Worm (Caenorhabditis elegans) whole organism, L1 larva: Measurements from ENCODE around the gene ins-37.
A peak's percentile ranks its signal among the peaks of the same experiment; 100 is the strongest.

Experiments
- C04F5.9 ChIP-seq: sonication (generic microtip); optimal IDR thresholded peaks from 2 replicates; lab custom pipeline; 2016; ENCODE audit warnings: missing genetic modification characterization, missing compliant biosample characterization
- C16A3.4 ChIP-seq: fragments of 150-350 bp; optimal IDR thresholded peaks from 2 replicates; lab custom pipeline; 2014; ENCODE audit warnings: missing biosample characterization, missing genetic modification characterization
- F16B12.6 ChIP-seq: fragments of 150-350 bp; optimal IDR thresholded peaks from 2 replicates; lab custom pipeline; 2014; ENCODE audit warnings: missing biosample characterization, missing genetic modification characterization
- alr-1 ChIP-seq: fragments of 200-800 bp; sonication (Bioruptor generic); optimal IDR thresholded peaks from 2 replicates; lab custom pipeline; 2018; ENCODE audit warnings: borderline replicate concordance, mild to moderate bottlenecking, missing genetic modification characterization, missing compliant biosample characterization
- aly-2 ChIP-seq: fragments of 150-350 bp; optimal IDR thresholded peaks from 2 replicates; lab custom pipeline; 2014; ENCODE audit warnings: missing biosample characterization, missing genetic modification characterization
- ama-1 ChIP-seq: fragments of 150-350 bp; optimal IDR thresholded peaks from 2 replicates; lab custom pipeline; 2014
- ceh-88 ChIP-seq: fragments of 200-800 bp; sonication (Bioruptor generic); IDR thresholded peaks from 2 replicates; pipeline ENCODE4 v1.3.6; 2022; ENCODE audit warnings: missing genetic modification characterization, missing compliant biosample characterization
- dpl-1 ChIP-seq, 3 experiments: fragments of 150-350 bp in 2 of 3; sonication (generic microtip) in 1 of 3; optimal IDR thresholded peaks; 2 replicates each; lab custom pipeline; 2014 to 2017; ENCODE audit warnings: missing biosample characterization in 3 of 3, missing genetic modification characterization in 3 of 3, missing genetic modification reagents in 3 of 3
- efl-1 ChIP-seq, 4 experiments: fragments of 150-350 bp; optimal IDR thresholded peaks in 3 of 4; peaks in 1 of 4; 1 replicate in 1 of 4; 2 replicates in 3 of 4; lab custom pipeline; 2014; ENCODE audit warnings: missing biosample characterization in 2 of 4, missing genetic modification characterization in 2 of 4, missing genetic modification reagents in 2 of 4
- efl-3 ChIP-seq: fragments of 200-800 bp; sonication (Bioruptor generic); optimal IDR thresholded peaks from 2 replicates; lab custom pipeline; 2018; ENCODE audit warnings: mild to moderate bottlenecking, missing genetic modification characterization, missing compliant biosample characterization
- egl-13 ChIP-seq: sonication (generic microtip); optimal IDR thresholded peaks from 2 replicates; lab custom pipeline; 2016; ENCODE audit warnings: missing genotype, missing genetic modification reagents, missing genetic modification characterization, missing compliant biosample characterization
- fkh-4 ChIP-seq: sonication (generic microtip); optimal IDR thresholded peaks from 2 replicates; lab custom pipeline; 2016; ENCODE audit warnings: missing compliant biosample characterization, missing genetic modification characterization, borderline replicate concordance
- hlh-17 ChIP-seq: fragments of 200-800 bp; sonication (Bioruptor generic); optimal IDR thresholded peaks from 2 replicates; lab custom pipeline; 2018; ENCODE audit warnings: missing genetic modification characterization, mild to moderate bottlenecking, missing compliant biosample characterization, moderate library complexity, borderline replicate concordance
- hpl-2 ChIP-seq: fragments of 150-350 bp; optimal IDR thresholded peaks from 2 replicates; lab custom pipeline; 2014; ENCODE audit warnings: missing biosample characterization, missing genetic modification reagents, missing genetic modification characterization
- jun-1 ChIP-seq: fragments of 150-350 bp; optimal IDR thresholded peaks from 2 replicates; lab custom pipeline; 2014; ENCODE audit warnings: missing biosample characterization, missing genetic modification reagents, missing genetic modification characterization
- lin-14 ChIP-seq: fragments of 200-800 bp; sonication (Bioruptor generic); optimal IDR thresholded peaks from 2 replicates; lab custom pipeline; 2018; ENCODE audit warnings: mild to moderate bottlenecking, missing genetic modification characterization, moderate library complexity, missing compliant biosample characterization
- lin-15B ChIP-seq: fragments of 150-350 bp; sonication (generic microtip); optimal IDR thresholded peaks from 3 replicates; lab custom pipeline; 2014; ENCODE audit warnings: missing biosample characterization, missing genetic modification characterization
- lin-35 ChIP-seq, 2 experiments: fragments of 150-350 bp; optimal IDR thresholded peaks; 2 replicates each; lab custom pipeline; 2014; ENCODE audit warnings: missing biosample characterization in 2 of 2, missing genetic modification characterization in 2 of 2, missing genetic modification reagents in 2 of 2
- lin-39 ChIP-seq: fragments of 150-350 bp; optimal IDR thresholded peaks from 2 replicates; lab custom pipeline; 2014; ENCODE audit warnings: missing biosample characterization, missing genetic modification reagents, missing genetic modification characterization
- lir-3 ChIP-seq: sonication (generic microtip); optimal IDR thresholded peaks from 2 replicates; lab custom pipeline; 2016; ENCODE audit warnings: mild to moderate bottlenecking, missing genetic modification characterization, moderate library complexity, missing compliant biosample characterization; ENCODE audit not compliant: poor library complexity
- nhr-11 ChIP-seq: fragments of 150-350 bp; optimal IDR thresholded peaks from 2 replicates; lab custom pipeline; 2014; ENCODE audit warnings: missing biosample characterization, missing genetic modification characterization
- nhr-12 ChIP-seq: sonication (generic microtip); optimal IDR thresholded peaks from 2 replicates; lab custom pipeline; 2017; ENCODE audit warnings: missing biosample characterization, missing genetic modification characterization
- nhr-19 ChIP-seq: fragments of 200-800 bp; sonication (Bioruptor generic); conservative IDR thresholded peaks from 2 replicates; pipeline ENCODE4 v1.3.6; 2022; ENCODE audit warnings: missing genetic modification characterization, missing compliant biosample characterization
- nhr-47 ChIP-seq: sonication (generic microtip); optimal IDR thresholded peaks from 2 replicates; lab custom pipeline; 2016; ENCODE audit warnings: mild to moderate bottlenecking, missing genetic modification characterization, moderate library complexity, missing compliant biosample characterization
- nhr-76 ChIP-seq: sonication (generic microtip); optimal IDR thresholded peaks from 2 replicates; lab custom pipeline; 2017; ENCODE audit warnings: missing biosample characterization, missing genetic modification characterization
- nhr-85 ChIP-seq: sonication (generic microtip); peaks from one replicate; lab custom pipeline; 2016; ENCODE audit warnings: missing genetic modification characterization, inconsistent platforms, missing compliant biosample characterization
- nhr-90 ChIP-seq: sonication (generic microtip); optimal IDR thresholded peaks from 2 replicates; lab custom pipeline; 2016; ENCODE audit warnings: mild to moderate bottlenecking, missing genetic modification characterization, missing compliant biosample characterization; ENCODE audit not compliant: poor library complexity
- rnt-1 ChIP-seq: sonication (generic microtip); optimal IDR thresholded peaks from 2 replicates; lab custom pipeline; 2016; ENCODE audit warnings: mild to moderate bottlenecking, missing genetic modification characterization, moderate library complexity, missing compliant biosample characterization
- skn-1 ChIP-seq: fragments of 150-350 bp; optimal IDR thresholded peaks from 2 replicates; lab custom pipeline; 2014; ENCODE audit warnings: missing biosample characterization, missing genetic modification characterization
- snpc-4 ChIP-seq: fragments of 150-350 bp; optimal IDR thresholded peaks from 2 replicates; lab custom pipeline; 2014; ENCODE audit warnings: missing biosample characterization, missing genetic modification characterization
- snu-23 ChIP-seq: sonication (generic microtip); optimal IDR thresholded peaks from 2 replicates; lab custom pipeline; 2016; ENCODE audit warnings: missing genetic modification characterization, missing compliant biosample characterization
- sox-4 ChIP-seq: sonication (generic microtip); optimal IDR thresholded peaks from 2 replicates; lab custom pipeline; 2016; ENCODE audit warnings: missing genetic modification characterization, missing compliant biosample characterization
- sptf-1 ChIP-seq: fragments of 150-350 bp; optimal IDR thresholded peaks from 2 replicates; lab custom pipeline; 2014; ENCODE audit warnings: missing biosample characterization, missing genetic modification characterization
- unc-130 ChIP-seq: fragments of 150-350 bp; optimal IDR thresholded peaks from 2 replicates; lab custom pipeline; 2017; ENCODE audit warnings: missing biosample characterization, missing genetic modification characterization, inconsistent platforms
- unc-62 ChIP-seq: fragments of 150-350 bp; optimal IDR thresholded peaks from 2 replicates; lab custom pipeline; 2014; ENCODE audit warnings: missing biosample characterization, missing genetic modification reagents, missing genetic modification characterization
- unc-86 ChIP-seq: sonication (generic microtip); optimal IDR thresholded peaks from 2 replicates; lab custom pipeline; 2016; ENCODE audit warnings: missing genetic modification characterization, missing compliant biosample characterization
- unc-98 ChIP-seq: fragments of 200-800 bp; sonication (Bioruptor generic); IDR thresholded peaks from 2 replicates; pipeline ENCODE4 v1.3.6; 2022; ENCODE audit warnings: missing genetic modification characterization, missing compliant biosample characterization
- vab-15 ChIP-seq: sonication (generic microtip); optimal IDR thresholded peaks from 2 replicates; lab custom pipeline; 2017; ENCODE audit warnings: missing genotype, mild to moderate bottlenecking, missing genetic modification characterization, missing compliant biosample characterization
- ztf-11 ChIP-seq, 2 experiments: sonication (generic microtip); optimal IDR thresholded peaks; 2 replicates each; lab custom pipeline; 2016 to 2017; ENCODE audit warnings: missing genetic modification characterization in 2 of 2, missing biosample characterization in 1 of 2, missing compliant biosample characterization in 1 of 2

Gene ins-37

DNA sequence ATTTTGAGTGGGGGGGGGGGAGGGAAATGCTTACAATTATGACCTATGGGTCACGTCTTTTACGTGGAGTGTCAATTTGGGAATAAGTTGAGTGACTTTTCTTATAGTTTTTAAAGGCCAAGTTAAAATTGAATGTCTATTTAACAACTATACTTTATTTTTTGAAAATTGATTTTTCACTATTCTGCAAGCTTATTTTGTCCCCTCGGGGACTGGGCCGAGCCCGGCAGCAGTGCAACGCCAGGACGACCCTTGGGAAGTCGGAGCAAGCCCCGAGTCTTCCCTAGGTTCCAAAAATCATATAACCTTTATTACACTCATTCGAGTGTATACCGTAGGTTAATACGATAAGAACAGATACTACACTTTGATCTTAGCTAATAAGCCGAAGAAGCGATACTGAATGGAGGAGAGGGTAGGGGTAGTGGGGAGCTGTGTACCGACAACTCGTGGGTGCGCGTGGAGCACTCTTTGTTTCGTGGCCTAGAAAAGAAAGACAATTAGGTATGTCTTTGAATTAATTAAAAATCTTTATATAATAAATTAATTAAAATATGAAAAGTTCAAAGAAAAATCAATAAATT, at the start of gene ins-37:
Gene ins-37, minus strand, starts transcription at position 384 of the 584 bp plus-strand sequence.
- peak; percentile 15 for TF ChIP-seq snpc-4

DNA sequence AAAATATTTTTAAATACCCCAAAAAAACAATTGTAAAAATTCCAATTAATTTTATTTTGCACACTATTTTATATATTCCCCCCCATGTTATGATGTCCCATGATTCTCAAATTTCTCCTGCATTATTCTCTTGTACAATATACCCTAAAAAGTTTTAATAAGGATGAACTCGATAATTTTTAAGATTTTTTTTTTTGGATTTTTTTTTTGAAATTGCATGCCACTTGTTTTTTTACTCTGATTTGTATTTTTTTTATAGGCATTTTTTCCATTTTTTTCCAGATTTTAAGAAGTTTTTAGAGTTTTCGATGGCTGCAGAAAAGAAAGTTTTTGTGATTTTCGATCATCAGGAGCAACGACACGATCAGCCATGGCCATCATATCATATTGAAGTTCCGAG, 46.5 kb upstream of the ins-37 start, which contains the start of gene hda-10:
Gene hda-10, plus strand, starts transcription at position 301 of the 400 bp plus-strand sequence.
- TF ChIP-seq lir-3 (no peak), lin-35 (GFP tag; optimal IDR thresholded peaks at IDR 0.05; lab: Kevin White, UChicago) (no peak), dpl-1 (GFP tag; optimal IDR thresholded peaks at IDR 0.05; lab: Kevin White, UChicago) (no peak), fkh-4 (tag; lab: Kevin White, UChicago) (no peak), hlh-17 (no peak), unc-98 (no peak), efl-3 (GFP tag; lab: Kevin White, UChicago) (no peak), hpl-2 (GFP tag; lab: Kevin White, UChicago) (no peak), C16A3.4 (no peak), snu-23 (GFP tag; lab: Kevin White, UChicago) (no peak), sptf-1 (tag; lab: Kevin White, UChicago) (no peak), ama-1 (lab: Kevin White, UChicago) (no peak), rnt-1 (no peak), nhr-90 (no peak), unc-86 (tag; lab: Kevin White, UChicago) (no peak), nhr-47 (no peak), alr-1 (tag; lab: Kevin White, UChicago) (no peak), ztf-11 (tag; optimal IDR thresholded peaks at IDR 0.05; lab: Kevin White, UChicago) (no peak)

DNA sequence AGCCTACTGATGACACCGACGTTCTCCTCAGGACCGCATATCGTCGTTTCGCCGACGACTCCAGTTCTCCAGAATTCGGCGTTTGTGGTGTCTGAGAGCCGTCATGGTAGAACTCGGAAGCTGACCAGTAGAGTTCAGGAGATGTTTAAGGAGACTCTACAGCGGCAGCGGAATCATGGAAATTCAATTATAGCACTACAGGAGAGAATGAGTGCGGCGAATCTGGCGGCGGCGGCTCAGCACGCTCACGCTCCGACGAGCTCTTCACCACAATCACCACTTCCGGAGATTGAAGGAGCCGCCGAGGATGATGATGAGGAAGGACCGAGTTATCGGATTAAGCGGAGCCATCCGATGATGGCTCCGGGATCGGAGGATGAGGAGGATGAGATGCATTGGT, 43.7 kb upstream of the ins-37 start:
- TF ChIP-seq unc-130 (no peak), snpc-4 (no peak), ceh-88 (GFP tag; lab: Robert Waterston, UW) (no peak), skn-1 (tag; lab: Kevin White, UChicago) (no peak)

DNA sequence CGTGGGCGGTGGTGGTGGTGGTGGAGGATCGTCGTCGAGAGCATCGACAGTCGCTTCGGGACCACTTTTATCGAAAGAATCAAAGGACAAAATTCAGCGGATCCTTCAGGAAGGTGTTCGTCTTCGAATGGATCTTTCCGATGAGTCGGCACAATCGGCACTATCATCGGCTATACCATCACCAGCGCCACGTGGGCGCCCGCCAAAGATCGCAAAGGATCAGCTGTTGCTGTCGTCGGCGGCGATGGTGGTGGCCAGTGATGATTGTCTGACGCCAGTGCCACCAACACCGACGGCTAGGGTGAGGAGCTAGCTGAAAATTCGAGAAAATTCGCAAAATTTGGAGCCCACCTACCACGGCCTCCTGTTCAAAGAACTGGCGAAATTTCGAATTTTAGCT, 42.1 kb upstream of the ins-37 start:
- TF ChIP-seq aly-2 (no peak), efl-1 (optimal IDR thresholded peaks at IDR 0.05; lab: Kevin White, UChicago) (no peak), efl-1 (GFP tag; optimal IDR thresholded peaks at IDR 0.05 in 1 of 2; lab: Kevin White, UChicago) (peak in 1 of 2 experiments; percentile 33)

DNA sequence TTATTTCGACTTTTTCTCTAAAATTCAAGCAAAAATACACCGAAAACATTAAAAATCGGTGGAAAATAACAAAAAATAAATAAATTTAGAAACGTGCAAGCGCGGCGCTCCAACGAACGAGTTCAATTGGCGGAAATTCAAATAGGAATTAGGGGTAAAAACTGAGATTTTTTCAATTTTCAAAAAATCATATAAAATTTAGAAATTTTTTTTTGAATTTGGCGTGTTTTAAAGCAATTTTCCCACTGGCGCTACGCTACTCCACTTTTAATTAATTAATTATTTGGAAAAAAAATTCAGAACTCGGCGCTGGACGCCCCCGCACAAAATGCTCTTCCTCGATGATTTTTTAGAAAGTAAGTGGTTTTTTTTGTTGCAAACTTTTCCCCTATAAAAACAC, 39.8 kb upstream of the ins-37 start, which contains the start of gene ing-3:
Gene ing-3, plus strand, starts transcription at position 301 of the 400 bp plus-strand sequence.
- TF ChIP-seq fkh-4 (tag; lab: Kevin White, UChicago) (no peak), jun-1 (tag; lab: Kevin White, UChicago) (no peak), lir-3 (no peak), lin-39 (tag; lab: Kevin White, UChicago) (no peak), nhr-12 (no peak), nhr-90 (no peak), egl-13 (tag; lab: Kevin White, UChicago) (no peak), vab-15 (no peak)

DNA sequence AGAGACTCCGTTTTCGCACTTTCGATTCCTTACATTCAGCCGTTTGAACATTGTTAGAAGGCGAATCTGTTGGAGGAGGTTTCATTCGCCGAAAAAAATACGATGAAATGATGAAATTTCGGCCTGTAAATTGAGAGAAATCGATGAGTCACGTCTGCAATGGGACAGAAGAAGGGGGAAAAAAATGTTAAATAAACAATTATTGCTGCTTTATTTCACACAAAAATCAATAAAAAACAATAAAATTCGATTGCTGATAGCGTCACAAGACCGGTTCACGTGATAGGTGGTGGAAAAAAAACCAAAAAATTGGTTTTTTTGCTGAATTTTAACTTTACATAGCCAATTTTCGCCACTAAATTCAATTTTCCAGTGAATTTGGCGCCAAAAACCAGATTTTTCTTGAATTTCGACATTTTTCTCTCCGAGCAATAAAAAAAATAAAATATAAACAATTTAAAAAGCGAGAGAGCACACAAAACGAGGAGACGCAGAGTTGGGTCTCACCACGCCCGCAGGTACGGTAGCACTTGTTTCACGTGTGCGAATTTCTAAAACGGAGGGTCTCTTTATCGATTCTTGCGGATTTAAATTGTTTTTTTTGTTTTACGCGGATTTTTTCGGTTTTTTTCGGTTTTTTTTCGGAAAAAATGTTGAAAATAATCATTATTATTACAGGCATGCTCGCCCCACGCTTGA, 36.4 kb upstream of the ins-37 start, which contains the start of the genes cup-14 and ndub-8:
Gene cup-14, minus strand, starts transcription at position 51 of the 699 bp plus-strand sequence.
Gene ndub-8, plus strand, starts transcription at position 679 of the 699 bp plus-strand sequence.
- TF ChIP-seq lin-35 (GFP tag; optimal IDR thresholded peaks at IDR 0.05; lab: Kevin White, UChicago) (peak; percentile 80 to 87), nhr-85 (peak; percentile 96), nhr-11 (tag; lab: Kevin White, UChicago) (peak; percentile 80), nhr-19 (peak; percentile 90), lin-15B (tag; lab: Kevin White, UChicago) (peak; percentile 58), skn-1 (tag; lab: Kevin White, UChicago) (peak; percentile 78), nhr-90 (peak; percentile 93), unc-62 (GFP tag; lab: Kevin White, UChicago) (no peak), lin-39 (tag; lab: Kevin White, UChicago) (peak; percentile 92), snu-23 (GFP tag; lab: Kevin White, UChicago) (peak; percentile 95), lin-14 (GFP tag; lab: Kevin White, UChicago) (no peak), sox-4 (tag; lab: Kevin White, UChicago) (peak; percentile 75), unc-130 (peak; percentile 95), C04F5.9 (tag; lab: Kevin White, UChicago) (peak; percentile 63), alr-1 (tag; lab: Kevin White, UChicago) (no peak), lir-3 (no peak), F16B12.6 (tag; lab: Kevin White, UChicago) (peak; percentile 64), efl-1 (optimal IDR thresholded peaks at IDR 0.05; lab: Kevin White, UChicago) (peak; percentile 90 to 94), efl-1 (GFP tag; optimal IDR thresholded peaks at IDR 0.05 in 1 of 2; lab: Kevin White, UChicago) (peak; percentile 83 to 98), unc-86 (tag; lab: Kevin White, UChicago) (peak; percentile 90), nhr-76 (tag; lab: Kevin White, UChicago) (no peak)
